Fruit fly (Drosophila melanogaster) whole organism, embryonic: ENCODE results near the gene kra.

Experiments
- CG14860 ChIP-seq: fragments of 200-800 bp; sonication (Bioruptor generic); IDR thresholded peaks from 3 replicates; pipeline ENCODE4 v1.3.6; 2022; ENCODE audit warnings: missing biosample characterization, missing genetic modification characterization; ENCODE audit not compliant: partially characterized antibody
- D19A ChIP-seq: fragments of 200-800 bp; optimal IDR thresholded peaks from 3 replicates; lab custom pipeline; 2019; ENCODE audit warnings: missing biosample characterization, mild to moderate bottlenecking, missing genetic modification characterization, moderate library complexity
- Poxn ChIP-seq: fragments of 200-800 bp; sonication (Bioruptor generic); IDR thresholded peaks from 2 replicates; pipeline ENCODE4 v1.3.6; 2022; ENCODE audit warnings: missing biosample characterization, missing genetic modification characterization
- dimm ChIP-seq: fragments of 200-800 bp; sonication (Bioruptor generic); IDR thresholded peaks from 2 replicates; pipeline ENCODE4 v1.3.6; 2022; ENCODE audit warnings: missing biosample characterization, missing genetic modification characterization

DNA sequence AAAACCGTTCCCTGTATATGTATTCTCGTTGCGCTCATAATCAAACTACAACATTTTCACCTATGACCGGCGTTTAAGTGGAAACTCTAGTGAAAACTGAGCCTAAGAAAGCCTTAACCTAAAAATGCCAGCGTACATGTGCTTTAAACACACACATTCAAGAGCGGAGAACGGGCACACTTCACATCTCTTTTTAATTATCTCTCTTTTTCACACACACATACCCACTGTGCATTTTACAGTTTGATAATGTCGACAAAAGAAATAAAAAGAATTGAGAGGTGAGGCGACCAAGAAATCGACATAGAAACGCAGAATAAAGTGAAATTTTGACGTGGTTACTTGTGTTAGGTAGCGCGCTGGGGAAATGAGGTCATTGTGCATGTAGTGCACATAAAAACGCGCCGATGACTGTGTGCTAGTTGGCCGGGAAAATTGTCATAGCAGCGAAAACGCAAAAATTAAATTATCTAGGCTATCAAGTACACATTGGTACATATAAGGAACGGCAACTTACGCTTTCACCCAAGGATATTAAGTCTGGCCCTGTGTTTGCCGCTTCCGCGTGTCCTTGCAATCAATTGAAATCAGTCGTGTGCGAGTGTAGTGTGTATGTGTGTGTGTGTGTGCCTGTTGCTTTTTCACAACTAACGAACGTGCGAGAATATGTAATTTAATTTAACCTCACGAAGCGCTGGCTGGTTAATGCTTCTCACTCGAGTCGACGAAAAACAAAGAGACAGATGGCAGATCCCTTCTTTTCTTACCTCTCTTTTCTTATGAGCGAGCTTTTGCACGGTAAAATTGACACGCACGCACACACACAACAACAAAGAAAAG is 1.2 kb downstream of the kra start:
- TF ChIP-seq dimm (GFP tag; lab: Robert Waterston, UW) (no peak), D19A (tag; lab: Kevin White, UChicago) (no peak), CG14860 (GFP tag; lab: Robert Waterston, UW) (no peak), Poxn (GFP tag; lab: Robert Waterston, UW) (no peak)
